Worm (Caenorhabditis elegans) whole organism, young adult: ENCODE measurements around the gene F13H10.5.
A peak's percentile ranks its signal among the peaks of the same experiment; 100 is the strongest.
"Not testable (repeated sequence)": the region's sequence is repeated elsewhere in the genome, so short reads cannot be mapped to it uniquely, and the experiment has no call there.

Source experiments
- B0336.3 ChIP-seq: fragments of 200-800 bp; sonication (Bioruptor generic); IDR thresholded peaks from 2 replicates; pipeline ENCODE4 v1.3.6; 2022; ENCODE audit warnings: missing genetic modification characterization, missing compliant biosample characterization
- C17E4.6 ChIP-seq: fragments of 200-800 bp; sonication (Bioruptor generic); IDR thresholded peaks from 2 replicates; pipeline ENCODE4 v1.3.6; 2022; ENCODE audit warnings: missing genetic modification reagents, missing genetic modification characterization, missing compliant biosample characterization
- F23B12.7 ChIP-seq: sonication (generic microtip); optimal IDR thresholded peaks from 2 replicates; lab custom pipeline; 2017; ENCODE audit warnings: missing genetic modification characterization, mild to moderate bottlenecking, missing compliant biosample characterization, antibody characterized with exemption, moderate library complexity; ENCODE audit not compliant: insufficient read depth
- F49E8.2 ChIP-seq: sonication (generic microtip); optimal IDR thresholded peaks from 3 replicates; lab custom pipeline; 2017; ENCODE audit warnings: missing genetic modification characterization, mild to moderate bottlenecking, missing compliant biosample characterization, antibody characterized with exemption, moderate library complexity; ENCODE audit not compliant: insufficient read depth
- F55B11.4 ChIP-seq: sonication (generic microtip); optimal IDR thresholded peaks from 2 replicates; lab custom pipeline; 2016; ENCODE audit warnings: missing compliant biosample characterization, missing genetic modification characterization, borderline replicate concordance; ENCODE audit not compliant: insufficient read depth
- K12H6.12 ChIP-seq: fragments of 200-800 bp; sonication (Bioruptor generic); optimal IDR thresholded peaks from 2 replicates; lab custom pipeline; 2018; ENCODE audit warnings: mild to moderate bottlenecking, missing genetic modification characterization, missing compliant biosample characterization
- Y53G8AR.9 ChIP-seq: fragments of 200-800 bp; sonication (Bioruptor generic); conservative IDR thresholded peaks from 2 replicates; pipeline ENCODE4 v1.3.6; 2022; ENCODE audit warnings: missing genetic modification reagents, missing genetic modification characterization, missing compliant biosample characterization
- ZK185.1 ChIP-seq: sonication (generic microtip); optimal IDR thresholded peaks from 2 replicates; lab custom pipeline; 2016; ENCODE audit warnings: mild to moderate bottlenecking, missing genetic modification characterization, missing compliant biosample characterization; ENCODE audit not compliant: poor library complexity, severe bottlenecking
- aptf-3 ChIP-seq: fragments of 200-800 bp; sonication (Bioruptor generic); IDR thresholded peaks from 2 replicates; pipeline ENCODE4 v1.3.6; 2022; ENCODE audit warnings: missing genetic modification characterization, missing compliant biosample characterization
- attf-3 ChIP-seq: fragments of 200-800 bp; sonication (Bioruptor generic); conservative IDR thresholded peaks from 2 replicates; pipeline ENCODE4 v1.3.6; 2022; ENCODE audit warnings: missing genetic modification reagents, missing genetic modification characterization, missing compliant biosample characterization
- attf-5 ChIP-seq: fragments of 200-800 bp; sonication (Bioruptor generic); optimal IDR thresholded peaks from 2 replicates; lab custom pipeline; 2018; ENCODE audit warnings: mild to moderate bottlenecking, missing genetic modification characterization, missing compliant biosample characterization
- bed-2 ChIP-seq: fragments of 200-800 bp; sonication (Bioruptor generic); IDR thresholded peaks from 2 replicates; pipeline ENCODE4 v1.3.6; 2022; ENCODE audit warnings: missing genetic modification reagents, missing genetic modification characterization, missing compliant biosample characterization
- ceh-27 ChIP-seq: fragments of 200-800 bp; sonication (Bioruptor generic); optimal IDR thresholded peaks from 2 replicates; lab custom pipeline; 2018; ENCODE audit warnings: mild to moderate bottlenecking, missing genetic modification characterization, moderate library complexity, missing compliant biosample characterization
- chd-7 ChIP-seq: sonication (generic microtip); optimal IDR thresholded peaks from 2 replicates; lab custom pipeline; 2016; ENCODE audit warnings: mild to moderate bottlenecking, missing genetic modification characterization, moderate library complexity, missing compliant biosample characterization
- efl-1 ChIP-seq: fragments of 150-350 bp; optimal IDR thresholded peaks from 2 replicates; lab custom pipeline; 2014; ENCODE audit warnings: missing biosample characterization, missing genetic modification reagents, missing genetic modification characterization
- egl-44 ChIP-seq: fragments of 200-800 bp; sonication (Bioruptor generic); IDR thresholded peaks from 2 replicates; pipeline ENCODE4 v1.3.6; 2022; ENCODE audit warnings: missing genetic modification reagents, missing genetic modification characterization, missing compliant biosample characterization
- let-526 ChIP-seq: fragments of 200-800 bp; sonication (Bioruptor generic); IDR thresholded peaks from 2 replicates; pipeline ENCODE4 v1.3.6; 2022; ENCODE audit warnings: missing genetic modification reagents, missing genetic modification characterization, missing compliant biosample characterization
- madf-10 ChIP-seq: sonication (generic microtip); optimal IDR thresholded peaks from 2 replicates; lab custom pipeline; 2016; ENCODE audit warnings: mild to moderate bottlenecking, missing genetic modification characterization, missing compliant biosample characterization
- madf-3 ChIP-seq: fragments of 200-800 bp; sonication (Bioruptor generic); IDR thresholded peaks from 2 replicates; pipeline ENCODE4 v1.3.6; 2022; ENCODE audit warnings: missing genetic modification reagents, missing genetic modification characterization, missing compliant biosample characterization
- madf-8 ChIP-seq: fragments of 200-800 bp; sonication (Bioruptor generic); conservative IDR thresholded peaks from 2 replicates; pipeline ENCODE4 v1.3.6; 2022; ENCODE audit warnings: missing genetic modification reagents, missing genetic modification characterization, missing compliant biosample characterization
- mxl-1 ChIP-seq: sonication (generic microtip); optimal IDR thresholded peaks from 2 replicates; lab custom pipeline; 2016; ENCODE audit warnings: missing genetic modification characterization, missing compliant biosample characterization
- nfya-1 ChIP-seq: sonication (generic microtip); optimal IDR thresholded peaks from 2 replicates; lab custom pipeline; 2017; ENCODE audit warnings: antibody characterized with exemption, missing compliant biosample characterization, missing genetic modification characterization, borderline replicate concordance; ENCODE audit not compliant: insufficient read depth
- nfyb-1 ChIP-seq: fragments of 200-800 bp; sonication (Bioruptor generic); IDR thresholded peaks from 2 replicates; pipeline ENCODE4 v1.3.6; 2022; ENCODE audit warnings: missing genetic modification reagents, missing genetic modification characterization, missing compliant biosample characterization
- nhr-120 ChIP-seq: fragments of 200-800 bp; sonication (Bioruptor generic); IDR thresholded peaks from 2 replicates; pipeline ENCODE4 v1.3.6; 2022; ENCODE audit warnings: missing genetic modification characterization, missing compliant biosample characterization
- pha-4 ChIP-seq: fragments of 150-350 bp; sonication (generic microtip); optimal IDR thresholded peaks from 2 replicates; lab custom pipeline; 2014; ENCODE audit warnings: missing biosample characterization, missing genetic modification reagents, missing genetic modification characterization
- sdz-38 ChIP-seq: sonication (generic microtip); optimal IDR thresholded peaks from 2 replicates; lab custom pipeline; 2016; ENCODE audit warnings: missing genotype, missing genetic modification characterization, missing compliant biosample characterization
- tbx-9 ChIP-seq: sonication (generic microtip); optimal IDR thresholded peaks from 2 replicates; lab custom pipeline; 2016; ENCODE audit warnings: borderline replicate concordance, missing genetic modification characterization, inconsistent platforms, missing compliant biosample characterization
- unc-62 ChIP-seq: fragments of 150-350 bp; optimal IDR thresholded peaks from 2 replicates; lab custom pipeline; 2014; ENCODE audit warnings: missing biosample characterization, missing genetic modification reagents, missing genetic modification characterization
- zim-3 ChIP-seq: sonication (generic microtip); optimal IDR thresholded peaks from 2 replicates; lab custom pipeline; 2017; ENCODE audit warnings: mild to moderate bottlenecking, missing genetic modification characterization, moderate library complexity, missing compliant biosample characterization
- ztf-28 ChIP-seq: fragments of 200-800 bp; sonication (Bioruptor generic); IDR thresholded peaks from 2 replicates; pipeline ENCODE4 v1.3.6; 2022; ENCODE audit warnings: missing genetic modification reagents, missing genetic modification characterization, missing compliant biosample characterization

F13H10.5 gene

ce11 chrIV:10950363-10951214, 40.2 kb upstream of the F13H10.5 start:
- TF ChIP-seq F23B12.7 (tag; lab: Kevin White, UChicago) (no peak), Y53G8AR.9 (no peak), F55B11.4 (tag; lab: Kevin White, UChicago) (no peak), ZK185.1 (tag; lab: Kevin White, UChicago) (no peak), ceh-27 (GFP tag; lab: Kevin White, UChicago) (no peak), nfya-1 (tag; lab: Kevin White, UChicago) (peak; percentile 54), chd-7 (tag; lab: Kevin White, UChicago) (no peak), aptf-3 (GFP tag; lab: Robert Waterston, UW) (no peak), efl-1 (GFP tag; lab: Kevin White, UChicago) (no peak), C17E4.6 (GFP tag; lab: Robert Waterston, UW) (no peak), sdz-38 (tag; lab: Kevin White, UChicago) (no peak), madf-10 (tag; lab: Kevin White, UChicago) (no peak), zim-3 (tag; lab: Kevin White, UChicago) (peak; percentile 59), B0336.3 (GFP tag; lab: Robert Waterston, UW) (no peak)

- TF ChIP-seq madf-8 (GFP tag; lab: Robert Waterston, UW) (no peak), nhr-120 (no peak)
Measured at ce11 chrIV:10951997-10952396, 38.8 kb upstream of the F13H10.5 start, which contains the start of gene Y69E1A.3. Y69E1A.3 (plus strand) TSS chrIV:10952297.

DNA sequence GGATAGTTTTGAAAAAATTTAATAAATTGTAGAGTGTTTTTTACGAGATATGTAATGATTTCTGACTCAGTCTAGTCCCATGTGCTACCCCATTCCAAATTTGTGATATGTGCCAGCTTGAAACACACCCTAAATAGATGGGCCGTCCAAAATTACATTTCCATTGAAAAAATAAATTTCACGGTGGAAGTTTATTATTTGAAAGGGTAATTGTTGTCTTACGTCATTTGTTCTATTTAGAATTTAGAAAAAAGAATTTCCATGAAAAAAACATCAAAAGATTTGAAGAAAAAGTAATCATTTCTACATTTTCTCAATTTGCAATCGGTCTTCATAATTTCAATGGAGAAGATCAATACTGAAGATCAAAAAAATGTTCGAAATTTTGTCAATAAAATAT, 35.8 kb upstream of the F13H10.5 start, which contains the start of gene Y69E1A.4:
Y69E1A.4 (plus strand) TSS at position 301 of the 400 bp plus-strand sequence.
- not testable (repeated sequence) for TF ChIP-seq mxl-1 (tag; lab: Kevin White, UChicago); tbx-9; zim-3 (tag; lab: Kevin White, UChicago)

- no peak for TF ChIP-seq attf-5
- no peak for TF ChIP-seq madf-3 (GFP tag; lab: Robert Waterston, UW)
- TF ChIP-seq F49E8.2 (tag; lab: Kevin White, UChicago) = no peak
- TF ChIP-seq unc-62 (GFP tag; lab: Kevin White, UChicago) = no peak
- TF ChIP-seq egl-44 (GFP tag; lab: Robert Waterston, UW) = no peak
Measured at ce11 chrIV:10957583-10958229, 33.1 kb upstream of the F13H10.5 start, which contains the start of gene Y69E1A.5. Y69E1A.5 (minus strand) TSS chrIV:10957655.

DNA sequence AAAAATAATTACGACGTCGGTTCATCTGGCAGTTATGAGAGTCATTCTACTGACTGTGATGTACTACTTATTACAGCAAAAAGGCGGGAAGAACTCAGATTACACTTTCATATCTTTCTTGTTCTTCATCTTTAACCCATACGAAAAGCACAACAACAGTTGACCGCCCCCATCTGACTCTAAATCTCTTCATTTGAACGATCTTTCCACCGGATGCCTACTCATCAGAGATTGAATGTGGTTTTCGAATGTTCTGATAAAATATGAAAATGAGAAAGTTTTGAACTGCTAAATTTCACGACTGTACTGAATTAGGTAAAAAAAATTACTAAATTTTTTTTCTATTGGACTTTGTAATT, 32.6 kb upstream of the F13H10.5 start, which contains the start of gene sri-19:
sri-19 (plus strand) TSS at position 143 of the 359 bp plus-strand sequence.
- TF ChIP-seq attf-3 (GFP tag; lab: Robert Waterston, UW) = no peak
- no peak for TF ChIP-seq mxl-1 (tag; lab: Kevin White, UChicago)
- TF ChIP-seq attf-5 = no peak
- no peak for TF ChIP-seq bed-2 (GFP tag; lab: Robert Waterston, UW)
- no peak for TF ChIP-seq nfyb-1 (GFP tag; lab: Robert Waterston, UW)
- no peak for TF ChIP-seq ZK185.1 (tag; lab: Kevin White, UChicago)
- no peak for TF ChIP-seq let-526 (GFP tag; lab: Robert Waterston, UW)
- no peak for TF ChIP-seq pha-4 (tag; lab: Kevin White, UChicago)
- no peak for TF ChIP-seq nhr-120
- TF ChIP-seq K12H6.12 (tag; lab: Kevin White, UChicago) = no peak
- no peak for TF ChIP-seq ztf-28 (GFP tag; lab: Robert Waterston, UW)
